Worm (Caenorhabditis elegans): ENCODE measurements around the gene tbc-6.

- TF ChIP-seq T22C8.4 (GFP tag; IDR thresholded peaks at IDR 0.05): no peak
- TF ChIP-seq tab-1 (GFP tag; IDR thresholded peaks at IDR 0.05): no peak
- no peak for TF ChIP-seq med-1 (GFP tag; optimal IDR thresholded peaks at IDR 0.05; ENCODE audit: insufficient read depth)
- TF ChIP-seq flt-1 (GFP tag; IDR thresholded peaks at IDR 0.05): no peak
- TF ChIP-seq klf-2 (GFP tag; conservative IDR thresholded peaks at IDR 0.05): no peak
These were observed 1.4 kb downstream of the tbc-6 start for ce11 chrII:6849308-6849707.

Measured in whole organism, midembryonic.